Worm (Caenorhabditis elegans): ENCODE measurements around the gene hse-5.

hse-5 gene

DNA sequence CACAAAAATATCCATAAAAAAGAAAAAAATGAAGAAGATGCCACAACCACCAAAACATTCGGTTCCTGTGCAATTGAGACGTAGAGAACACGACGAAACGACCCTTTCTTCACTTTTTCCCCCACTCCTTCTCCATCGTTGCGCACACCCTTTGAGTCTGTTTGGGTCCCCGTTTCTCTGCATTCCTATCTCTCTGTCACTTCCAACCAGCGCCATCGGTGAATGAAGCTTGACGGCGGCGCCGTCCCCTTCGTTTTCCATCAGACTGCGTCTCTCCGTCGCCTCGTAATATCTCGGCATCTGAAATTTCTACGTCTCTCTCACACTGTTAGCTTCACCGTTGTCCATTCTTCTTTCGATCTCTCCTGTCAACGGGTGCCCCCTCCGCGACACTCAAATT, 9.5 kb upstream of the hse-5 start:
- no peak for TF ChIP-seq nhr-102 (tag; optimal IDR thresholded peaks at IDR 0.05)
- no peak for TF ChIP-seq madf-5 (GFP tag; IDR thresholded peaks at IDR 0.05)
- no peak for TF ChIP-seq arid-1 (GFP tag; conservative IDR thresholded peaks at IDR 0.05)
- no peak for TF ChIP-seq daf-8 (GFP tag; IDR thresholded peaks at IDR 0.05)
- no peak for TF ChIP-seq F37D6.2 (tag; optimal IDR thresholded peaks at IDR 0.05)
- no peak for TF ChIP-seq sdz-12 (GFP tag; optimal IDR thresholded peaks at IDR 0.05)
- peak; percentile 17 to 35 for TF ChIP-seq lsy-2 (tag; optimal IDR thresholded peaks at IDR 0.05)
- no peak for TF ChIP-seq jun-1 (tag; optimal IDR thresholded peaks at IDR 0.05)
- no peak for TF ChIP-seq lin-15B (tag; optimal IDR thresholded peaks at IDR 0.05)
- no peak for TF ChIP-seq F10B5.3 (tag; optimal IDR thresholded peaks at IDR 0.05)
- no peak for TF ChIP-seq ama-1 (optimal IDR thresholded peaks at IDR 0.05)
- TF ChIP-seq F44E2.7 (GFP tag; IDR thresholded peaks at IDR 0.05), result no peak
- TF ChIP-seq nhr-42 (GFP tag; IDR thresholded peaks at IDR 0.05), result no peak
- no peak for TF ChIP-seq ceh-28 (tag; optimal IDR thresholded peaks at IDR 0.05)
- no peak for TF ChIP-seq zfp-3 (GFP tag; conservative IDR thresholded peaks at IDR 0.05)
- TF ChIP-seq pha-4 (GFP tag; IDR thresholded peaks at IDR 0.05), result no peak
- no peak for TF ChIP-seq pha-4 (tag; optimal IDR thresholded peaks at IDR 0.05)
- no peak for TF ChIP-seq ceh-62 (tag; optimal IDR thresholded peaks at IDR 0.05)
- no peak for TF ChIP-seq ces-1 (GFP tag; optimal IDR thresholded peaks at IDR 0.05)
- no peak for TF ChIP-seq zag-1 (tag; optimal IDR thresholded peaks at IDR 0.05)
- TF ChIP-seq lin-38 (GFP tag; IDR thresholded peaks at IDR 0.05), result no peak
- no peak for TF ChIP-seq zip-11 (GFP tag; IDR thresholded peaks at IDR 0.05)
- TF ChIP-seq pqm-1 (tag; optimal IDR thresholded peaks at IDR 0.05), result no peak
- TF ChIP-seq hif-1 (tag; optimal IDR thresholded peaks at IDR 0.05), result peak in 1 of 2 experiments; percentile 31
- no peak for TF ChIP-seq daf-19 (GFP tag; conservative IDR thresholded peaks at IDR 0.05)
- TF ChIP-seq mdt-29 (GFP tag; IDR thresholded peaks at IDR 0.05), result no peak
- TF ChIP-seq unc-62 (GFP tag; optimal IDR thresholded peaks at IDR 0.05 in 1 of 2), result peak in 1 of 2 experiments; percentile 42
- TF ChIP-seq unc-62 (tag; optimal IDR thresholded peaks at IDR 0.05), result no peak
- no peak for TF ChIP-seq ZK337.2 (GFP tag; IDR thresholded peaks at IDR 0.05)
- no peak for TF ChIP-seq nhr-76 (tag; optimal IDR thresholded peaks at IDR 0.05)
- TF ChIP-seq daf-16 (GFP tag; optimal IDR thresholded peaks at IDR 0.05), result no peak
- TF ChIP-seq daf-16 (tag; optimal IDR thresholded peaks at IDR 0.05), result no peak
- TF ChIP-seq lin-39 (tag; optimal IDR thresholded peaks at IDR 0.05), result no peak
- no peak for TF ChIP-seq tag-97 (GFP tag; IDR thresholded peaks at IDR 0.05)
- no peak for TF ChIP-seq zfp-2 (tag; optimal IDR thresholded peaks at IDR 0.05)
- no peak for TF ChIP-seq F26F4.8 (GFP tag; conservative IDR thresholded peaks at IDR 0.05)
- no peak for TF ChIP-seq lin-1 (GFP tag; IDR thresholded peaks at IDR 0.05)
- no peak for TF ChIP-seq F49E8.2 (tag; optimal IDR thresholded peaks at IDR 0.05; ENCODE audit: borderline replicate concordance)
- no peak for TF ChIP-seq ztf-7 (tag; optimal IDR thresholded peaks at IDR 0.05)
- TF ChIP-seq snpc-4 (tag; optimal IDR thresholded peaks at IDR 0.05), result no peak
- TF ChIP-seq ceh-44 (GFP tag; IDR thresholded peaks at IDR 0.05), result no peak
- TF ChIP-seq nhr-77 (tag; optimal IDR thresholded peaks at IDR 0.05), result no peak
- TF ChIP-seq tra-1 (GFP tag; IDR thresholded peaks at IDR 0.05), result no peak
- no peak for TF ChIP-seq T26A8.4 (GFP tag; IDR thresholded peaks at IDR 0.05)
- no peak for TF ChIP-seq lir-3 (tag; optimal IDR thresholded peaks at IDR 0.05)
- TF ChIP-seq vab-7 (GFP tag; IDR thresholded peaks at IDR 0.05), result no peak
- TF ChIP-seq egl-27 (tag; optimal IDR thresholded peaks at IDR 0.05), result no peak
- no peak for TF ChIP-seq ceh-20 (GFP tag; IDR thresholded peaks at IDR 0.05)
- no peak for TF ChIP-seq Y105C5A.15 (GFP tag; IDR thresholded peaks at IDR 0.05)
- TF ChIP-seq aha-1 (tag), result no peak
- no peak for TF ChIP-seq ZK546.5 (tag; optimal IDR thresholded peaks at IDR 0.05)
- TF ChIP-seq dmd-6 (GFP tag; IDR thresholded peaks at IDR 0.05), result no peak
- no peak for TF ChIP-seq dve-1 (tag; optimal IDR thresholded peaks at IDR 0.05; ENCODE audit: insufficient read depth)
- no peak for TF ChIP-seq cey-2 (tag; optimal IDR thresholded peaks at IDR 0.05; ENCODE audit: borderline replicate concordance, insufficient read depth)
